Worm (Caenorhabditis elegans) whole organism, young adult: ENCODE data around the gene lsm-4.

Experiments used
- B0019.2 ChIP-seq: fragments of 200-800 bp; sonication (Bioruptor generic); conservative IDR thresholded peaks from 2 replicates; pipeline ENCODE4 v1.3.6; 2022; ENCODE audit warnings: missing genetic modification reagents, missing genetic modification characterization, missing compliant biosample characterization
- B0336.3 ChIP-seq: fragments of 200-800 bp; sonication (Bioruptor generic); IDR thresholded peaks from 2 replicates; pipeline ENCODE4 v1.3.6; 2022; ENCODE audit warnings: missing genetic modification characterization, missing compliant biosample characterization
- F37B4.10 ChIP-seq: fragments of 200-800 bp; sonication (Bioruptor generic); IDR thresholded peaks from 2 replicates; pipeline ENCODE4 v1.3.6; 2022; ENCODE audit warnings: missing genetic modification characterization, missing compliant biosample characterization
- F39B2.1 ChIP-seq: fragments of 200-800 bp; sonication (Bioruptor generic); IDR thresholded peaks from 2 replicates; pipeline ENCODE4 v1.3.6; 2022; ENCODE audit warnings: missing genetic modification reagents, missing genetic modification characterization, missing compliant biosample characterization
- F49E8.2 ChIP-seq: sonication (generic microtip); optimal IDR thresholded peaks from 3 replicates; lab custom pipeline; 2017; ENCODE audit warnings: missing genetic modification characterization, mild to moderate bottlenecking, missing compliant biosample characterization, antibody characterized with exemption, moderate library complexity; ENCODE audit not compliant: insufficient read depth
- F52B5.7 ChIP-seq: sonication (generic microtip); optimal IDR thresholded peaks from 2 replicates; lab custom pipeline; 2016; ENCODE audit warnings: mild to moderate bottlenecking, missing genetic modification characterization, missing compliant biosample characterization
- T07F8.4 ChIP-seq: sonication (generic microtip); optimal IDR thresholded peaks from 2 replicates; lab custom pipeline; 2016; ENCODE audit warnings: mild to moderate bottlenecking, missing genetic modification characterization, moderate library complexity, missing compliant biosample characterization
- T26A5.8 ChIP-seq: sonication (generic microtip); optimal IDR thresholded peaks from 2 replicates; lab custom pipeline; 2016; ENCODE audit warnings: missing genetic modification characterization, missing compliant biosample characterization
- akir-1 ChIP-seq: fragments of 200-800 bp; sonication (Bioruptor generic); optimal IDR thresholded peaks from 2 replicates; lab custom pipeline; 2018; ENCODE audit warnings: mild to moderate bottlenecking, missing genetic modification characterization, moderate library complexity, missing compliant biosample characterization
- ceh-79 ChIP-seq: sonication (generic microtip); optimal IDR thresholded peaks from 2 replicates; lab custom pipeline; 2017; ENCODE audit warnings: mild to moderate bottlenecking, missing genetic modification characterization, missing compliant biosample characterization
- efl-1 ChIP-seq: fragments of 150-350 bp; optimal IDR thresholded peaks from 2 replicates; lab custom pipeline; 2014; ENCODE audit warnings: missing biosample characterization, missing genetic modification reagents, missing genetic modification characterization
- ekl-4 ChIP-seq: fragments of 200-800 bp; sonication (Bioruptor generic); IDR thresholded peaks from 2 replicates; pipeline ENCODE4 v1.3.6; 2022; ENCODE audit warnings: missing genetic modification reagents, missing genetic modification characterization, missing compliant biosample characterization
- gei-17 ChIP-seq: fragments of 200-800 bp; sonication (Bioruptor generic); optimal IDR thresholded peaks from 2 replicates; lab custom pipeline; 2018; ENCODE audit warnings: mild to moderate bottlenecking, missing genetic modification characterization, missing compliant biosample characterization
- hmg-1.2 ChIP-seq: fragments of 200-800 bp; sonication (Bioruptor generic); IDR thresholded peaks from 2 replicates; pipeline ENCODE4 v1.3.6; 2022; ENCODE audit warnings: missing genetic modification reagents, missing genetic modification characterization, missing compliant biosample characterization
- hmg-20 ChIP-seq: fragments of 200-800 bp; sonication (Bioruptor generic); IDR thresholded peaks from 2 replicates; pipeline ENCODE4 v1.3.6; 2022; ENCODE audit warnings: missing genetic modification reagents, missing genetic modification characterization, missing compliant biosample characterization
- nfya-1 ChIP-seq: sonication (generic microtip); optimal IDR thresholded peaks from 2 replicates; lab custom pipeline; 2017; ENCODE audit warnings: antibody characterized with exemption, missing compliant biosample characterization, missing genetic modification characterization, borderline replicate concordance; ENCODE audit not compliant: insufficient read depth
- nfya-2 ChIP-seq: fragments of 200-800 bp; sonication (Bioruptor generic); IDR thresholded peaks from 2 replicates; pipeline ENCODE4 v1.3.6; 2022; ENCODE audit warnings: missing genetic modification reagents, missing genetic modification characterization, missing compliant biosample characterization
- nhr-27 ChIP-seq: fragments of 200-800 bp; sonication (Bioruptor generic); optimal IDR thresholded peaks from 2 replicates; lab custom pipeline; 2018; ENCODE audit warnings: mild to moderate bottlenecking, missing genetic modification characterization, moderate library complexity, missing compliant biosample characterization
- nhr-80 ChIP-seq: sonication (generic microtip); optimal IDR thresholded peaks from 2 replicates; lab custom pipeline; 2016; ENCODE audit warnings: missing genetic modification characterization, missing compliant biosample characterization
- pha-4 ChIP-seq: fragments of 150-350 bp; sonication (generic microtip); optimal IDR thresholded peaks from 2 replicates; lab custom pipeline; 2014; ENCODE audit warnings: missing biosample characterization, missing genetic modification reagents, missing genetic modification characterization
- rec-8 ChIP-seq, 2 experiments: sonication (generic microtip); optimal IDR thresholded peaks; 2 replicates each; lab custom pipeline; 2016; ENCODE audit warnings: mild to moderate bottlenecking in 2 of 2, missing genetic modification characterization in 2 of 2, missing genetic modification reagents in 2 of 2, missing genotype in 2 of 2, missing biosample characterization in 1 of 2, missing compliant biosample characterization in 1 of 2, moderate library complexity in 1 of 2
- snpc-1.1 ChIP-seq: sonication (generic microtip); optimal IDR thresholded peaks from 2 replicates; lab custom pipeline; 2017; ENCODE audit warnings: missing genetic modification characterization, mild to moderate bottlenecking, missing compliant biosample characterization, antibody characterized with exemption, moderate library complexity, missing genotype, missing genetic modification reagents; ENCODE audit not compliant: insufficient read depth
- snpc-1.3 ChIP-seq: sonication (generic microtip); optimal IDR thresholded peaks from 2 replicates; lab custom pipeline; 2017; ENCODE audit warnings: missing genetic modification characterization, mild to moderate bottlenecking, missing compliant biosample characterization, antibody characterized with exemption, moderate library complexity, missing genotype, missing genetic modification reagents; ENCODE audit not compliant: insufficient read depth
- snpc-4 ChIP-seq, 5 experiments: fragments of 150-350 bp in 1 of 5; sonication (generic microtip) in 4 of 5; optimal IDR thresholded peaks; 2 replicates each; lab custom pipeline; 2014 to 2018; ENCODE audit warnings: missing genetic modification characterization in 5 of 5, missing biosample characterization in 3 of 5, antibody characterized with exemption in 2 of 5, mild to moderate bottlenecking in 2 of 5, missing compliant biosample characterization in 2 of 5, missing genotype in 2 of 5, moderate library complexity in 2 of 5, missing genetic modification reagents in 1 of 5
- xnd-1 ChIP-seq: sonication (generic microtip); optimal IDR thresholded peaks from 2 replicates; lab custom pipeline; 2016; ENCODE audit warnings: missing genotype, missing genetic modification reagents, missing genetic modification characterization, missing compliant biosample characterization
- ztf-6 ChIP-seq: fragments of 200-800 bp; sonication (Bioruptor generic); IDR thresholded peaks from 2 replicates; pipeline ENCODE4 v1.3.6; 2022; ENCODE audit warnings: missing genetic modification reagents, missing genetic modification characterization, missing compliant biosample characterization

Gene lsm-4

DNA sequence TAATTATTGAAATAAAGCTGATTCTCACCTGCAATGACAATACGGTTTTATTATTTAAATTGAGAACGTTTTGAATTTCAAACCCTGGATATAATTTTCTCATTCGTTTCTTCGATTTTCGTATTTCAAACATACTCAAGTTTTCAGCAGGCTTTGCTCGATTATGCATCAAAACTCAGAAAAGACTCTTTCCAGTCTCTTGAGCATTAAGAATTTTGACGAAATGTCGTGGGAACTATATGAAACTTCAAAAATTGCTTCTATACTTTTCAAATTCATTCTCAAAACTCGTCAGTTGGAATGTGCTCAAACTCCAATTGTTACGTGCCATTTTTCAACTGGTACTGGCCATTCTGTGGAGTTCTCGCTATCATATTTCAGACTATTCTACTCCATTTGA, 47.6 kb downstream of the lsm-4 start, which contains the start of gene srd-59:
srd-59 (plus strand) TSS at position 301 of the 400 bp plus-strand sequence.
- TF ChIP-seq F52B5.7 (tag; lab: Kevin White, UChicago) (no peak), akir-1 (GFP tag; lab: Kevin White, UChicago) (no peak), T07F8.4 (tag; lab: Kevin White, UChicago) (no peak), rec-8 (tag; optimal IDR thresholded peaks at IDR 0.05; lab: Kevin White, UChicago) (no peak), ztf-6 (GFP tag; lab: Robert Waterston, UW) (no peak), hmg-20 (no peak), snpc-4 (GFP tag; optimal IDR thresholded peaks at IDR 0.05; lab: Kevin White, UChicago) (no peak), snpc-4 (tag; optimal IDR thresholded peaks at IDR 0.05; lab: Kevin White, UChicago) (no peak), F37B4.10 (GFP tag; lab: Robert Waterston, UW) (no peak), xnd-1 (tag; lab: Kevin White, UChicago) (no peak), efl-1 (GFP tag; lab: Kevin White, UChicago) (no peak), hmg-1.2 (GFP tag; lab: Robert Waterston, UW) (no peak)

ce11 chrII:7204951-7205350, 48.0 kb downstream of the lsm-4 start, which contains the start of gene srd-58:
TSS of gene srd-58 (minus strand) at chrII:7205051.
- TF ChIP-seq ekl-4: no peak
- TF ChIP-seq gei-17 (GFP tag; lab: Kevin White, UChicago): no peak
- TF ChIP-seq pha-4 (tag; lab: Kevin White, UChicago): no peak
- TF ChIP-seq B0019.2 (GFP tag; lab: Robert Waterston, UW): no peak
- TF ChIP-seq ztf-6 (GFP tag; lab: Robert Waterston, UW): no peak
- no peak for TF ChIP-seq snpc-1.3 (tag; lab: Kevin White, UChicago)
- no peak for TF ChIP-seq ceh-79
- TF ChIP-seq akir-1 (GFP tag; lab: Kevin White, UChicago): no peak
- TF ChIP-seq F49E8.2 (tag; lab: Kevin White, UChicago): no peak
- no peak for TF ChIP-seq nhr-27 (tag; lab: Kevin White, UChicago)
- TF ChIP-seq nhr-80 (tag; lab: Kevin White, UChicago): no peak
- no peak for TF ChIP-seq T26A5.8 (tag; lab: Kevin White, UChicago)
- TF ChIP-seq nfya-2 (GFP tag; lab: Robert Waterston, UW): no peak
- no peak for TF ChIP-seq nfya-1 (tag; lab: Kevin White, UChicago)
- no peak for TF ChIP-seq snpc-1.1

ce11 chrII:7203110-7203509, 49.9 kb downstream of the lsm-4 start, which contains the start of gene srd-56:
TSS of gene srd-56 (minus strand) at chrII:7203210.
- TF ChIP-seq B0336.3 (GFP tag; lab: Robert Waterston, UW): no peak
- no peak for TF ChIP-seq F39B2.1 (GFP tag; lab: Robert Waterston, UW)
